Worm (Caenorhabditis elegans): ENCODE results near the gene msrp-7.

Gene msrp-7

DNA sequence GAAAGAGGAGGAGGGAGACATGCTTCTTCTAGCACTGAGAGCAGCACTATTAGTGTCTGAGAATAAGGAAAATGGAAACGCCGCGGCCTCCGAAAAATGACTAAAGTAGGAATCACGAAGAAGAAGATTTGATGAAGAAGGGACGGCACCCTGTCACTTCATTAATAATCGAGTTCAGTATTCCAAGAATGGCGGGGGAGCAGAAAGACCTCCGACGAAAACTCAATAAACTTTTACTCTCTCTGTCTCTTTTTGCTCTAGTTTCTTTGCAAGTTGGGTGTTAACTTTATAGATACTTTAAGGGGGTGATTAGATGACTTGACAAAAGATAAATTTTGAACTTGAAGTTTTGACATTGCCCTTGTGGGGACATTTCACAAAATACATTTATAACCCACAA, 41.5 kb upstream of the msrp-7 start:
- TF ChIP-seq fkh-10 (GFP tag; optimal IDR thresholded peaks at IDR 0.05) (peak; percentile 24), fkh-8 (tag; optimal IDR thresholded peaks at IDR 0.05) (peak; percentile 0), nhr-47 (tag; optimal IDR thresholded peaks at IDR 0.05) (peak; percentile 20), lin-14 (GFP tag; optimal IDR thresholded peaks at IDR 0.05) (peak; percentile 47), ces-1 (GFP tag; optimal IDR thresholded peaks at IDR 0.05) (peak; percentile 50), xbp-1 (tag; optimal IDR thresholded peaks at IDR 0.05) (no peak), ceh-82 (tag; optimal IDR thresholded peaks at IDR 0.05) (no peak), ceh-90 (tag; optimal IDR thresholded peaks at IDR 0.05) (no peak), rnt-1 (tag; optimal IDR thresholded peaks at IDR 0.05) (peak; percentile 11), nhr-71 (tag; optimal IDR thresholded peaks at IDR 0.05) (peak; percentile 23)

- no peak for TF ChIP-seq lir-3 (tag; optimal IDR thresholded peaks at IDR 0.05; ENCODE audit: poor library complexity)
These were observed 32.8 kb upstream of the msrp-7 start, which contains the start of gene mpz-1 for ce11 chrII:10778026-10778425. TSS of gene mpz-1 (minus strand) at chrII:10778126.

- TF ChIP-seq unc-98 (GFP tag; IDR thresholded peaks at IDR 0.05) (no peak), mep-1 (tag; optimal IDR thresholded peaks at IDR 0.05) (no peak), lsy-2 (tag; optimal IDR thresholded peaks at IDR 0.05) (peak; percentile 4 to 58), snu-23 (GFP tag; optimal IDR thresholded peaks at IDR 0.05) (peak; percentile 29), aha-1 (tag; optimal IDR thresholded peaks at IDR 0.05) (no peak), nhr-71 (tag; optimal IDR thresholded peaks at IDR 0.05) (peak; percentile 21), F16B12.6 (tag; optimal IDR thresholded peaks at IDR 0.05) (peak; percentile 82), nhr-76 (tag; optimal IDR thresholded peaks at IDR 0.05) (no peak), mdl-1 (tag; optimal IDR thresholded peaks at IDR 0.05) (no peak), irx-1 (tag; optimal IDR thresholded peaks at IDR 0.05) (no peak), lin-35 (GFP tag; optimal IDR thresholded peaks at IDR 0.05) (peak; percentile 77 to 93), dpl-1 (GFP tag; optimal IDR thresholded peaks at IDR 0.05) (peak; percentile 81 to 90 (median 86)), tbx-2 (tag; optimal IDR thresholded peaks at IDR 0.05) (no peak), nhr-28 (tag; optimal IDR thresholded peaks at IDR 0.05) (no peak), efl-1 (optimal IDR thresholded peaks at IDR 0.05) (peak; percentile 86 to 88), efl-1 (GFP tag; optimal IDR thresholded peaks at IDR 0.05 in 1 of 2) (peak; percentile 87 to 99), skn-1 (tag; optimal IDR thresholded peaks at IDR 0.05) (peak; percentile 9), blmp-1 (tag; optimal IDR thresholded peaks at IDR 0.05) (peak; percentile 13), unc-62 (GFP tag; optimal IDR thresholded peaks at IDR 0.05) (no peak)
These were observed 27.4 kb upstream of the msrp-7 start, which contains the start of gene ect-2 for ce11 chrII:10783201-10783962. TSS of gene ect-2 (minus strand) at chrII:10783962.

ce11 chrII:10784248-10784647, 26.5 kb upstream of the msrp-7 start:
- TF ChIP-seq efl-1 (optimal IDR thresholded peaks at IDR 0.05) = no peak
- peak in 1 of 2 experiments; percentile 41 for TF ChIP-seq efl-1 (GFP tag; optimal IDR thresholded peaks at IDR 0.05 in 1 of 2)
- no peak for TF ChIP-seq elt-2 (tag; optimal IDR thresholded peaks at IDR 0.05)

DNA sequence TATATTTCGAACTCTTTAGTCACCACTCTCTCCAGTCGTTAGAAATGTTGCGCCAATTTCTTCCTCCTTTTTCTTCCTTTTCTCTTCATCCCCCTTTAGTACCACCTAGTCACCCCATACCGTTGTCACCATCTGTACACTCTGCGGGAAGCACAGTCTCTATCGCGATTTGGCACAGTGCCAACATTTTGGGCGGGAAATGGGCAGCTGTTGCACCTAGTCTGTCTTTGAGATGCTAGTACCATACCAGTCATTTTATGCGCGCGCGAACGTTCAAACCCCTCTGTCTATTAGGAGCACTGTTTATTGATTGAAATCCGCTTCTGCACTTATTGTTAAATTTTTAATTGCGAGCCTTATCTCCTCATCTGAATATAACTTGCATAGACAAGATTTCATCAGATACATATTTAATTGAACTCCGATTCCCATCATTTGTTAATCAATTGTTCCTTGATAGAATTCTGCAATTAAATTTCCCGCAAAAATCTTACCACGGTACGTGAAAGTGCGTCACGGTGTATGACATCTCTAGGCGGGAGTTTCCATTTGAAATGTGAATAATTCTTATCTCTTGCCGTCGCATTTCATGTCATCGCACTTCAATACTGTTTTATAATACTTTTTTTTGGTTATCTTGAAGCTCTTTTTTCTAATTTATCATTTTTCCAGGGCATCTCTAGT, 25.9 kb upstream of the msrp-7 start, which contains the start of gene cdl-1:
TSS of gene cdl-1 (plus strand) at position 673 of the 684 bp plus-strand sequence.
- TF ChIP-seq sup-37 (GFP tag; optimal IDR thresholded peaks at IDR 0.05) (no peak), efl-1 (optimal IDR thresholded peaks at IDR 0.05) (peak; percentile 86 to 96), efl-1 (GFP tag; optimal IDR thresholded peaks at IDR 0.05 in 1 of 2) (peak; percentile 96 to 100), unc-86 (tag; optimal IDR thresholded peaks at IDR 0.05) (no peak), mep-1 (tag; optimal IDR thresholded peaks at IDR 0.05) (peak; percentile 81), fos-1 (tag; optimal IDR thresholded peaks at IDR 0.05) (peak; percentile 53), pqm-1 (tag; optimal IDR thresholded peaks at IDR 0.05) (no peak), nhr-237 (tag; optimal IDR thresholded peaks at IDR 0.05) (no peak), zip-4 (GFP tag; optimal IDR thresholded peaks at IDR 0.05) (no peak), C04F5.9 (tag; optimal IDR thresholded peaks at IDR 0.05) (no peak), fkh-8 (tag; optimal IDR thresholded peaks at IDR 0.05) (peak; percentile 26), nhr-90 (tag; optimal IDR thresholded peaks at IDR 0.05; ENCODE audit: poor library complexity) (peak; percentile 61), nhr-28 (tag; optimal IDR thresholded peaks at IDR 0.05) (no peak), nhr-20 (tag; optimal IDR thresholded peaks at IDR 0.05) (peak; percentile 67), hlh-17 (GFP tag; optimal IDR thresholded peaks at IDR 0.05; ENCODE audit: borderline replicate concordance) (no peak), mef-2 (tag; optimal IDR thresholded peaks at IDR 0.05) (no peak), elt-2 (tag; optimal IDR thresholded peaks at IDR 0.05) (peak; percentile 47), skn-1 (tag; optimal IDR thresholded peaks at IDR 0.05) (peak; percentile 44), nhr-84 (tag; optimal IDR thresholded peaks at IDR 0.05) (peak; percentile 7), mab-9 (GFP tag; IDR thresholded peaks at IDR 0.05) (0 out of 2 replicates have a peak, but pooled peaks have one; percentile 21)
